Comparison of ENCODE assay signal across 1 fruit fly cellular context in the genomic region with DNA sequence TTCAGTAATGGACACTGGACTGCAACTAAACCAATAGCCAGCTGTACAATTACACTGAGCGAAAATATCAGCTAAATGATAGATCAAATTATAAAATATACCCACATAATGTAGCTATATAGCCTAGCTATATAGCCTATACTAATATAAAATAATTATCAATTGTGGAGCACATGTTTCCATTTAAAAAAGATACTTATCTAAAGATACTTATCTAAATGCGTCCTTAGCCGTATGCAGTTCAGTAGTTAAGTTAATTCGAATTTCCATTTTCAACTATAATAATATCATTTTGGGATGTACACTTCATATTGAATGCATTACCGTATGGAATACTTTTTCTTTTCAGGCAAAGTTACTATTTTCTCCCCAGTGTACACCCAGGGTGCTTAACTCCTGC.
TF ChIP-seq lines count a peak whose summit lies in the region.

No protein-coding gene starts in this region.

TF ChIP-seq in whole organism, embryonic, 481 proteins besides CTCF, POLR2A, EP300 and RAD21 (continued from another document):
- TF ChIP-seq Blimp-1 (GFP tag; optimal IDR thresholded peaks at IDR 0.05; lab: Kevin White, UChicago) = peak; percentile 4
- TF ChIP-seq ewg (GFP tag; optimal IDR thresholded peaks at IDR 0.05; lab: Kevin White, UChicago) = no peak
- no peak for TF ChIP-seq sug (tag; optimal IDR thresholded peaks at IDR 0.05; lab: Kevin White, UChicago)
- no peak for TF ChIP-seq CG13624 (GFP tag; optimal IDR thresholded peaks at IDR 0.05; lab: Kevin White, UChicago)
- peak; percentile 68 for TF ChIP-seq CG9727 (GFP tag; optimal IDR thresholded peaks at IDR 0.05; lab: Kevin White, UChicago)
- TF ChIP-seq ac (GFP tag; optimal IDR thresholded peaks at IDR 0.05; lab: Kevin White, UChicago) = no peak
- no peak for TF ChIP-seq CG10366 (GFP tag; IDR thresholded peaks at IDR 0.05; lab: Robert Waterston, UW)
- no peak for TF ChIP-seq Xrp1 (GFP tag; IDR thresholded peaks at IDR 0.05; lab: Robert Waterston, UW)
- TF ChIP-seq CG17361 (GFP tag; IDR thresholded peaks at IDR 0.05; lab: Robert Waterston, UW) = peak; percentile 68; the same call in 2 of the 3 replicates
- TF ChIP-seq wek (GFP tag; optimal IDR thresholded peaks at IDR 0.05; lab: Kevin White, UChicago) = no peak
- TF ChIP-seq lola (GFP tag; optimal IDR thresholded peaks at IDR 0.05; lab: Kevin White, UChicago) = peak in 1 of 3 experiments; percentile 58
- TF ChIP-seq CG10209 (GFP tag; optimal IDR thresholded peaks at IDR 0.05; lab: Kevin White, UChicago) = peak; percentile 8
- TF ChIP-seq D19A (tag; optimal IDR thresholded peaks at IDR 0.05; lab: Kevin White, UChicago) = peak; percentile 36
- no peak for TF ChIP-seq Atf-2 (GFP tag; optimal IDR thresholded peaks at IDR 0.05; lab: Kevin White, UChicago)
- TF ChIP-seq CG14014 (GFP tag; IDR thresholded peaks at IDR 0.05; lab: Robert Waterston, UW) = no peak
- no peak for TF ChIP-seq CG12942 (GFP tag; optimal IDR thresholded peaks at IDR 0.05; lab: Kevin White, UChicago)
- no peak for TF ChIP-seq CG16863 (GFP tag; optimal IDR thresholded peaks at IDR 0.05; lab: Kevin White, UChicago)
- no peak for TF ChIP-seq corto (GFP tag; optimal IDR thresholded peaks at IDR 0.05; lab: Kevin White, UChicago)
- TF ChIP-seq Ets97D (GFP tag; optimal IDR thresholded peaks at IDR 0.05; lab: Kevin White, UChicago) = no peak
- TF ChIP-seq Jarid2 (GFP tag; optimal IDR thresholded peaks at IDR 0.05; lab: Kevin White, UChicago) = no peak
- TF ChIP-seq CG11456 (GFP tag; IDR thresholded peaks at IDR 0.05; lab: Robert Waterston, UW) = no peak
- no peak for TF ChIP-seq CG9437 (GFP tag; optimal IDR thresholded peaks at IDR 0.05; lab: Kevin White, UChicago)
- TF ChIP-seq CG11560 (tag; IDR thresholded peaks at IDR 0.05; lab: Robert Waterston, UW) = no peak
- no peak for TF ChIP-seq Dip2 (GFP tag; IDR thresholded peaks at IDR 0.05; lab: Robert Waterston, UW)
- TF ChIP-seq CG1792 (GFP tag; optimal IDR thresholded peaks at IDR 0.05; lab: Kevin White, UChicago) = no peak
- no peak for TF ChIP-seq CG30020 (tag; optimal IDR thresholded peaks at IDR 0.05; lab: Kevin White, UChicago)
- TF ChIP-seq Ssrp (tag; optimal IDR thresholded peaks at IDR 0.05; lab: Kevin White, UChicago) = peak; percentile 16
- no peak for TF ChIP-seq CG9609 (GFP tag; optimal IDR thresholded peaks at IDR 0.05; lab: Kevin White, UChicago)
- TF ChIP-seq CG6683 (GFP tag; optimal IDR thresholded peaks at IDR 0.05; lab: Kevin White, UChicago) = no peak
- no peak for TF ChIP-seq CG13775 (GFP tag; optimal IDR thresholded peaks at IDR 0.05; lab: Kevin White, UChicago)
- TF ChIP-seq sna (GFP tag; IDR thresholded peaks at IDR 0.05; lab: Robert Waterston, UW; ENCODE audit: partially characterized antibody) = no peak
- TF ChIP-seq CG12071 (GFP tag; optimal IDR thresholded peaks at IDR 0.05; lab: Kevin White, UChicago) = no peak
- TF ChIP-seq CG1603 (tag; optimal IDR thresholded peaks at IDR 0.05; lab: Kevin White, UChicago) = no peak
- no peak for TF ChIP-seq CG6175 (GFP tag; IDR thresholded peaks at IDR 0.05; lab: Robert Waterston, UW)
- no peak for TF ChIP-seq cwo (GFP tag; optimal IDR thresholded peaks at IDR 0.05; lab: Kevin White, UChicago)
- TF ChIP-seq CG12236 (GFP tag; optimal IDR thresholded peaks at IDR 0.05; lab: Kevin White, UChicago) = no peak
- TF ChIP-seq CG31224 (GFP tag; IDR thresholded peaks at IDR 0.05; lab: Robert Waterston, UW) = no peak
- no peak for TF ChIP-seq CG17612 (GFP tag; IDR thresholded peaks at IDR 0.05; lab: Robert Waterston, UW)
- no peak for TF ChIP-seq eyg (GFP tag; optimal IDR thresholded peaks at IDR 0.05; lab: Kevin White, UChicago)
- no peak for TF ChIP-seq abd-A (tag; optimal IDR thresholded peaks at IDR 0.05; lab: Kevin White, UChicago)
- TF ChIP-seq MTF-1 (GFP tag; optimal IDR thresholded peaks at IDR 0.05; lab: Kevin White, UChicago; ENCODE audit: borderline replicate concordance) = no peak
- peak; percentile 36 for TF ChIP-seq Oli (tag; optimal IDR thresholded peaks at IDR 0.05; lab: Kevin White, UChicago)
- TF ChIP-seq Dad (GFP tag; optimal IDR thresholded peaks at IDR 0.05; lab: Kevin White, UChicago) = no peak
- no peak for TF ChIP-seq Taf1 (GFP tag; IDR thresholded peaks at IDR 0.05; lab: Robert Waterston, UW)
- TF ChIP-seq NFAT (GFP tag; IDR thresholded peaks at IDR 0.05; lab: Robert Waterston, UW) = no peak
- TF ChIP-seq Neu2 (GFP tag; optimal IDR thresholded peaks at IDR 0.05; lab: Kevin White, UChicago; ENCODE audit: borderline replicate concordance) = no peak
- peak; percentile 57 for TF ChIP-seq CG10979 (tag; optimal IDR thresholded peaks at IDR 0.05; lab: Kevin White, UChicago)
- no peak for TF ChIP-seq CG2116 (GFP tag; optimal IDR thresholded peaks at IDR 0.05; lab: Kevin White, UChicago)
- no peak for TF ChIP-seq CG9797 (GFP tag; optimal IDR thresholded peaks at IDR 0.05; lab: Kevin White, UChicago)
- no peak for TF ChIP-seq CG34224 (GFP tag; IDR thresholded peaks at IDR 0.05; lab: Robert Waterston, UW; ENCODE audit: partially characterized antibody)
- peak in 1 of 2 experiments; percentile 23 for TF ChIP-seq bsh (GFP tag; optimal IDR thresholded peaks at IDR 0.05; lab: Kevin White, UChicago)
- peak; percentile 31 for TF ChIP-seq CG15696 (tag; optimal IDR thresholded peaks at IDR 0.05; lab: Kevin White, UChicago)
- no peak for TF ChIP-seq ab (GFP tag; optimal IDR thresholded peaks at IDR 0.05; lab: Kevin White, UChicago)
- peak; percentile 36 for TF ChIP-seq unpg (GFP tag; optimal IDR thresholded peaks at IDR 0.05; lab: Kevin White, UChicago)
- TF ChIP-seq CG17802 (tag; optimal IDR thresholded peaks at IDR 0.05; lab: Kevin White, UChicago) = no peak
- TF ChIP-seq Deaf1 (tag; optimal IDR thresholded peaks at IDR 0.05; lab: Kevin White, UChicago) = no peak
- no peak for TF ChIP-seq z (GFP tag; IDR thresholded peaks at IDR 0.05; lab: Robert Waterston, UW)
- TF ChIP-seq run (tag; optimal IDR thresholded peaks at IDR 0.05; lab: Kevin White, UChicago) = no peak
- no peak for TF ChIP-seq CG1024 (GFP tag; IDR thresholded peaks at IDR 0.05; lab: Robert Waterston, UW)
- TF ChIP-seq pan (optimal IDR thresholded peaks at IDR 0.05; lab: Kevin White, UChicago) = no peak
- no peak for TF ChIP-seq pan (GFP tag; optimal IDR thresholded peaks at IDR 0.05 in 1 of 2, IDR thresholded peaks at IDR 0.05 in 1 of 2)
- TF ChIP-seq Spps (tag; optimal IDR thresholded peaks at IDR 0.05; lab: Kevin White, UChicago) = no peak
- no peak for TF ChIP-seq gsb (GFP tag; IDR thresholded peaks at IDR 0.05; lab: Robert Waterston, UW)
- no peak for TF ChIP-seq D (optimal IDR thresholded peaks at IDR 0.05; lab: Kevin White, UChicago)
- TF ChIP-seq D (GFP tag; optimal IDR thresholded peaks at IDR 0.05; lab: Kevin White, UChicago) = no peak
- no peak for TF ChIP-seq GATAe (GFP tag; conservative IDR thresholded peaks at IDR 0.05; lab: Robert Waterston, UW)
- no peak for TF ChIP-seq lab (GFP tag; optimal IDR thresholded peaks at IDR 0.05; lab: Kevin White, UChicago)
- no peak for TF ChIP-seq Chrac-16 (GFP tag; optimal IDR thresholded peaks at IDR 0.05; lab: Kevin White, UChicago)
- no peak for TF ChIP-seq CG7786 (GFP tag; optimal IDR thresholded peaks at IDR 0.05; lab: Kevin White, UChicago)
- TF ChIP-seq CG10267 (tag; optimal IDR thresholded peaks at IDR 0.05; lab: Kevin White, UChicago) = peak; percentile 2
- TF ChIP-seq Hand (GFP tag; optimal IDR thresholded peaks at IDR 0.05; lab: Kevin White, UChicago) = no peak
- TF ChIP-seq CG7357 (GFP tag; IDR thresholded peaks at IDR 0.05; lab: Robert Waterston, UW) = 0 out of 3 replicates have a peak, but pooled peaks have one; percentile 22
- peak; percentile 29 for TF ChIP-seq CG12391 (tag; optimal IDR thresholded peaks at IDR 0.05; lab: Kevin White, UChicago)
- no peak for TF ChIP-seq CG3407 (GFP tag; optimal IDR thresholded peaks at IDR 0.05; lab: Kevin White, UChicago)
- no peak for TF ChIP-seq emc (GFP tag; optimal IDR thresholded peaks at IDR 0.05; lab: Kevin White, UChicago)
- no peak for TF ChIP-seq CG14965 (GFP tag; optimal IDR thresholded peaks at IDR 0.05; lab: Kevin White, UChicago; ENCODE audit: borderline replicate concordance)
- no peak for TF ChIP-seq CG8359 (GFP tag; optimal IDR thresholded peaks at IDR 0.05; lab: Kevin White, UChicago; ENCODE audit: borderline replicate concordance)
- no peak for TF ChIP-seq Pdp1 (GFP tag; optimal IDR thresholded peaks at IDR 0.05; lab: Kevin White, UChicago)
- no peak for TF ChIP-seq CG1602 (GFP tag; optimal IDR thresholded peaks at IDR 0.05; lab: Kevin White, UChicago)
- TF ChIP-seq repo (GFP tag; optimal IDR thresholded peaks at IDR 0.05; lab: Kevin White, UChicago) = no peak
- TF ChIP-seq zf30C (GFP tag; optimal IDR thresholded peaks at IDR 0.05; lab: Kevin White, UChicago) = peak; percentile 31
- TF ChIP-seq CG8290 (GFP tag; optimal IDR thresholded peaks at IDR 0.05; lab: Kevin White, UChicago) = no peak
- TF ChIP-seq CG8290 (tag; optimal IDR thresholded peaks at IDR 0.05; lab: Kevin White, UChicago) = no peak
- no peak for TF ChIP-seq chm (GFP tag; IDR thresholded peaks at IDR 0.05; lab: Robert Waterston, UW)
- no peak for TF ChIP-seq Asciz (GFP tag; optimal IDR thresholded peaks at IDR 0.05; lab: Kevin White, UChicago)
- TF ChIP-seq CG16779 (GFP tag; IDR thresholded peaks at IDR 0.05; lab: Robert Waterston, UW) = no peak
- no peak for TF ChIP-seq ci (GFP tag; IDR thresholded peaks at IDR 0.05; lab: Robert Waterston, UW)
- TF ChIP-seq tap (tag; optimal IDR thresholded peaks at IDR 0.05; lab: Kevin White, UChicago) = no peak
- no peak for TF ChIP-seq CG9215 (GFP tag; IDR thresholded peaks at IDR 0.05; lab: Robert Waterston, UW)
- no peak for TF ChIP-seq scrt (GFP tag; optimal IDR thresholded peaks at IDR 0.05; lab: Kevin White, UChicago)
- TF ChIP-seq lov (optimal IDR thresholded peaks at IDR 0.05; lab: Kevin White, UChicago) = no peak
- no peak for TF ChIP-seq lov (GFP tag; IDR thresholded peaks at IDR 0.05; lab: Robert Waterston, UW)
- peak; percentile 32 for TF ChIP-seq Sox100B (GFP tag; optimal IDR thresholded peaks at IDR 0.05; lab: Kevin White, UChicago)
- no peak for TF ChIP-seq CG10431 (GFP tag; optimal IDR thresholded peaks at IDR 0.05; lab: Kevin White, UChicago)
- no peak for TF ChIP-seq CG2120 (GFP tag; optimal IDR thresholded peaks at IDR 0.05; lab: Kevin White, UChicago)
- TF ChIP-seq CrebB (tag; optimal IDR thresholded peaks at IDR 0.05; lab: Kevin White, UChicago) = no peak
- no peak for TF ChIP-seq pita (GFP tag; optimal IDR thresholded peaks at IDR 0.05; lab: Kevin White, UChicago)
- no peak for TF ChIP-seq CG9817 (tag; optimal IDR thresholded peaks at IDR 0.05; lab: Kevin White, UChicago)
- no peak for TF ChIP-seq TFAM (GFP tag; optimal IDR thresholded peaks at IDR 0.05; lab: Kevin White, UChicago)
- TF ChIP-seq CG3838 (GFP tag; optimal IDR thresholded peaks at IDR 0.05; lab: Kevin White, UChicago) = no peak
- TF ChIP-seq CG15514 (GFP tag; optimal IDR thresholded peaks at IDR 0.05; lab: Kevin White, UChicago) = no peak
- no peak for TF ChIP-seq dimm (GFP tag; IDR thresholded peaks at IDR 0.05; lab: Robert Waterston, UW)
- no peak for TF ChIP-seq kah (GFP tag; optimal IDR thresholded peaks at IDR 0.05; lab: Kevin White, UChicago)
- no peak for TF ChIP-seq Nf-YA (GFP tag; IDR thresholded peaks at IDR 0.05; lab: Robert Waterston, UW)
- no peak for TF ChIP-seq Abd-B (GFP tag; optimal IDR thresholded peaks at IDR 0.05; lab: Kevin White, UChicago)
- no peak for TF ChIP-seq Hsf (GFP tag; optimal IDR thresholded peaks at IDR 0.05; lab: Kevin White, UChicago)
- no peak for TF ChIP-seq eve (GFP tag; optimal IDR thresholded peaks at IDR 0.05; lab: Kevin White, UChicago)
- no peak for TF ChIP-seq CG8765 (GFP tag; IDR thresholded peaks at IDR 0.05; lab: Robert Waterston, UW)
- no peak for TF ChIP-seq CG17568 (GFP tag; optimal IDR thresholded peaks at IDR 0.05; lab: Kevin White, UChicago)
- TF ChIP-seq dmrt11E (tag; optimal IDR thresholded peaks at IDR 0.05; lab: Kevin White, UChicago) = peak; percentile 54
- no peak for TF ChIP-seq Bgb (GFP tag; IDR thresholded peaks at IDR 0.05; lab: Robert Waterston, UW; ENCODE audit: partially characterized antibody)
- TF ChIP-seq CG11085 (GFP tag; IDR thresholded peaks at IDR 0.05; lab: Robert Waterston, UW) = no peak
- no peak for TF ChIP-seq jumu (GFP tag; optimal IDR thresholded peaks at IDR 0.05; lab: Kevin White, UChicago)
- TF ChIP-seq CG1529 (GFP tag; optimal IDR thresholded peaks at IDR 0.05; lab: Kevin White, UChicago) = no peak
- TF ChIP-seq Nf-YB (GFP tag; optimal IDR thresholded peaks at IDR 0.05; lab: Kevin White, UChicago) = no peak
- TF ChIP-seq sens (GFP tag; lab: Kevin White, UChicago) = peak; percentile 83
- no peak for TF ChIP-seq toy (GFP tag; IDR thresholded peaks at IDR 0.05; lab: Robert Waterston, UW)
- TF ChIP-seq nau (GFP tag; optimal IDR thresholded peaks at IDR 0.05; lab: Kevin White, UChicago) = no peak
- no peak for TF ChIP-seq CG4730 (GFP tag; IDR thresholded peaks at IDR 0.05; lab: Robert Waterston, UW)
- TF ChIP-seq ERR (GFP tag; optimal IDR thresholded peaks at IDR 0.05; lab: Kevin White, UChicago) = no peak
- no peak for TF ChIP-seq CG32767 (GFP tag; IDR thresholded peaks at IDR 0.05; lab: Robert Waterston, UW)
- TF ChIP-seq Mes4 (GFP tag; optimal IDR thresholded peaks at IDR 0.05; lab: Kevin White, UChicago) = no peak
- no peak for TF ChIP-seq CG17186 (GFP tag; optimal IDR thresholded peaks at IDR 0.05; lab: Kevin White, UChicago)
- no peak for TF ChIP-seq CG10321 (GFP tag; IDR thresholded peaks at IDR 0.05; lab: Robert Waterston, UW)
- no peak for TF ChIP-seq CG7745 (tag; optimal IDR thresholded peaks at IDR 0.05; lab: Kevin White, UChicago)
